Worm (Caenorhabditis elegans) whole organism, young adult: ENCODE measurements around the gene bath-38.

Experiments used
- attf-5 ChIP-seq: fragments of 200-800 bp; sonication (Bioruptor generic); optimal IDR thresholded peaks from 2 replicates; lab custom pipeline; 2018; ENCODE audit warnings: mild to moderate bottlenecking, missing genetic modification characterization, missing compliant biosample characterization
- chd-7 ChIP-seq: sonication (generic microtip); optimal IDR thresholded peaks from 2 replicates; lab custom pipeline; 2016; ENCODE audit warnings: mild to moderate bottlenecking, missing genetic modification characterization, moderate library complexity, missing compliant biosample characterization
- dox-1 ChIP-seq: fragments of 200-800 bp; sonication (Bioruptor generic); IDR thresholded peaks from 2 replicates; pipeline ENCODE4 v1.3.6; 2022; ENCODE audit warnings: missing genetic modification reagents, missing genetic modification characterization, missing compliant biosample characterization
- egl-18 ChIP-seq: fragments of 200-800 bp; sonication (Bioruptor generic); IDR thresholded peaks from 2 replicates; pipeline ENCODE4 v1.3.6; 2022; ENCODE audit warnings: missing genetic modification reagents, missing genetic modification characterization, missing compliant biosample characterization
- snpc-1.3 ChIP-seq: sonication (generic microtip); optimal IDR thresholded peaks from 2 replicates; lab custom pipeline; 2017; ENCODE audit warnings: missing genetic modification characterization, mild to moderate bottlenecking, missing compliant biosample characterization, antibody characterized with exemption, moderate library complexity, missing genotype, missing genetic modification reagents; ENCODE audit not compliant: insufficient read depth
- tbp1 ChIP-seq: fragments of 200-800 bp; sonication (Bioruptor generic); optimal IDR thresholded peaks from 2 replicates; lab custom pipeline; 2018; ENCODE audit warnings: mild to moderate bottlenecking, missing genetic modification characterization, missing compliant biosample characterization

ce11 chrII:10040834-10041233, 4.2 kb downstream of the bath-38 start, which contains the start of gene ogr-2:
- no peak for TF ChIP-seq egl-18 (GFP tag; lab: Robert Waterston, UW)
- no peak for TF ChIP-seq chd-7
- no peak for TF ChIP-seq attf-5
- TF ChIP-seq snpc-1.3 (tag; lab: Kevin White, UChicago): no peak
- no peak for TF ChIP-seq dox-1
- TF ChIP-seq tbp1: no peak
